Fruit fly (Drosophila melanogaster) S2 (cell line): Measurements from ENCODE around the gene bap.

ENCODE experiments used
- CG8478 ChIP-seq: fragments of >200 bp; optimal IDR thresholded peaks from 2 replicates; lab custom pipeline; 2018
- CTCF ChIP-seq, 2 experiments: fragments of >200 bp; optimal IDR thresholded peaks; 2 replicates each; lab custom pipeline; 2018

DNA sequence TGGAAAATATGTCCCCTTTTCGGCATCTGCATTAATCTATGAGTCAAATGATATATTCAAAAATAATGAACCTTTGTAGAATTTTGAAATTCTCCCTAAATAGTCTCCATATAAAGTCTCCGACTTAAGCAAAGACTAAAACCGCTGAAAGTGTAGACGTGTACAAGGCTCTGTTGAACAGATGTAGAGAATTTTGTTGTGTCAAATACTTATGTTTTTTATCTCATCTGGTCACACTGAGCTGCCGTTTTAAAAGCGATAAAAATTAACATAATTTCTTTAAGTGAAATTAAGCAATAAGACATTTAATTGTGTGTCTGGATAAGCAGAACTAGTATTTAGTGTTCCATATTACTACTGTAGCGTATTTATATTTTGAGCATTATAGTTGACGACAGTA lies 2.5 kb upstream of the bap start:
- TF ChIP-seq CTCF (optimal IDR thresholded peaks at IDR 0.05; lab: Kevin White, UChicago): peak; percentile 52 to 78
- no peak for TF ChIP-seq CG8478
